Worm (Caenorhabditis elegans) whole organism, L4/young adult: Measurements from ENCODE around the gene F47B8.1.

ENCODE experiments used
- W03F9.2 ChIP-seq: fragments of 150-350 bp; optimal IDR thresholded peaks from 2 replicates; lab custom pipeline; 2014; ENCODE audit warnings: missing biosample characterization, missing genetic modification characterization
- dao-5 ChIP-seq: sonication (generic microtip); optimal IDR thresholded peaks from 2 replicates; lab custom pipeline; 2016; ENCODE audit warnings: missing genotype, missing genetic modification characterization, moderate library complexity, missing compliant biosample characterization
- him-1 ChIP-seq: sonication (generic microtip); optimal IDR thresholded peaks from 2 replicates; lab custom pipeline; 2016; ENCODE audit warnings: missing genotype, missing genetic modification reagents, missing genetic modification characterization, missing compliant biosample characterization

DNA sequence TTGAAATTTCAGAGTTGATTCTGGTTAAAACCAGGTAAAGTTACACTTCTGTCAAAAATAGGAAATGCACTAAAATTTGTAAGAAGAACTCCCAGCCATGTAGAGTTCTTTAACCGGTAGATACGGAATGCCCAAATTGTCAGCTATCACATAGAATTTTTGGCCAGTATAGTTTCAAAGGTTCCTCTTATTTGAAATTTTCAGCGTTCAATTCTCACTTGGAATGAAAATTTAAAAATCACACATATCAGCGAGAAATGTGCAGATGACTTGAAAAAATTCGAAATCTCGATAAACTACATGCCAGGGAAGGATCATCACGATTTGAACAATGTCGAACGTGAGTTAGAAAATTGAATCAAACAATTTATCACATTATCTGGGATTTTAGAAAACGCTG is 17.6 kb downstream of the F47B8.1 start, which contains the start of gene F14D7.3:
- no peak for TF ChIP-seq him-1 (tag; lab: Kevin White, UChicago)
- TF ChIP-seq W03F9.2, result no peak
- TF ChIP-seq dao-5 (tag; lab: Kevin White, UChicago), result no peak
